Worm (Caenorhabditis elegans): ENCODE data around the gene B0198.3.

The B0198.3 gene

DNA sequence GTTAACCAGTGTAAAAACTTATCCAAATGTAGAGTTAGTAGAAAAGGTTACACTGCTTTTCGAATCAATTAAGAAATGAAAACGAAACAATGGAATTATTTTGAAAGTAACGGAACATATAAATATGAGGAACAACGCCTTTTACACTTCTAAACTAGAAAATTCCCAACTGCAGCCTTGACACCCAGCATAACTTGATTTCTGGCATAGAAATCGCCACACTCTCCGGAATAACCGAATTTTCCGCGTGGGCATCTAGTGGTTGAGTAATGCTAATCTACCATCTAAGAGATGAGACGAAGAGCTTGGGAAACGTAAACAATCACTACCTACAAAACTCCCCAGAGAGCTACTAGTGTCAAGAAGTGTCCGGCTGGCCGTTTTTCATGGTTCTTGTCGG is 24.4 kb upstream of the B0198.3 start (continued):
- TF ChIP-seq F49E8.2 (tag; optimal IDR thresholded peaks at IDR 0.05; ENCODE audit: insufficient read depth) = no peak

DNA sequence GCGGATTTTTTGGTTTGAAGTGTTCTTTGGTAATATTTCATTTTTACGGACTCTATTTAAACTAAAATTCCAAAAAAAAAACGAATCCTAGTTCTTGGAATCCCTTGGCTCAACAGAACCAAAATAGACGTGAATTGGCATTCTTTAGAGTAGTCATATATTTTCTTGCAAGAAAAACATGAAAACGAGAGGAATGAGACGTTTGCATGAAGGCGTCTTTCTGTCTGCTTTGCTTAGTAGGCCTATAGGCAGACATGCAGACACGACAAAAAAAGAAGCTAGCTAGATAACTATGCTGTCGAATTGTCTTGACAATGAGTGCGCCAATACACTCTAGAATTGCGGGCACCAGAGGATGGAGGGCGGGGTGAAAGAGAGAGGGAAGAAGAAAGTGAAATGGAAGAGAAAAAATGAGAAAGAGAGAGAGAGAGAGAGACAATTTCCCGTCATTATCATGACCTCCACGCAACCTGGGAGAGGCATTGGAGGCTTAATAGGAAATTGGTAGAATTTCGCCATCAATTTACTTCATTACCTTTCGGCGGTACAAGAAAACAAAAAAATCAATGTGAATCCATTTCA is 23.8 kb upstream of the B0198.3 start:
- no peak for TF ChIP-seq B0336.3 (GFP tag; IDR thresholded peaks at IDR 0.05)
- no peak for TF ChIP-seq hmg-1.2 (GFP tag; IDR thresholded peaks at IDR 0.05)
- TF ChIP-seq snpc-1.1 (tag; optimal IDR thresholded peaks at IDR 0.05; ENCODE audit: insufficient read depth) = no peak
- TF ChIP-seq F39B2.1 (GFP tag; IDR thresholded peaks at IDR 0.05) = no peak
- no peak for TF ChIP-seq ceh-40 (GFP tag; IDR thresholded peaks at IDR 0.05)
- no peak for TF ChIP-seq lir-1 (GFP tag; conservative IDR thresholded peaks at IDR 0.05)

DNA sequence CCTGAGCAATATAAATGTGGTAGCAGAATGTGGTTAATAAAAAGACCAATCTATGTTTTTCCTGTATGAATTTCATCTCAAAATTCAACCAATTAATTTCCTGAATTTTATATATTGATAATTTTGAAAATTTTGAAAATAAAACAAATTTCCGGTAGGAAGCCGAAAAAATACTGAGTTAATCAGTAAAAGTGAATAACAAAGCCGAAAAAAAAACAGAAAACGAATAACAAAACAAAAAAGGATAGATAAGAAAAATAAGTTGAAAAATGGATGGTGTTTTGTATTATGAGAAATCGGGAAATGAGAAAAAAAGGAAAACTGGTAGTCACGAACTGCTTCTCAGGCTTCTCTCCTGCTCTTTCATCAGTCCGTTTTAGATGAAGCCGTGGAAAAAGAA is 16.9 kb upstream of the B0198.3 start, which contains the start of gene tmem-145:
Gene tmem-145, minus strand, starts transcription at position 101 of the 400 bp plus-strand sequence.
- TF ChIP-seq hsf-1 (GFP tag; IDR thresholded peaks at IDR 0.05) (no peak), F33H1.4 (GFP tag; IDR thresholded peaks at IDR 0.05) (no peak), atf-7 (tag; optimal IDR thresholded peaks at IDR 0.05) (no peak), nhr-179 (tag; optimal IDR thresholded peaks at IDR 0.05) (no peak), hrde-1 (tag; optimal IDR thresholded peaks at IDR 0.05; ENCODE audit: borderline replicate concordance) (no peak), ccch-3 (GFP tag; optimal IDR thresholded peaks at IDR 0.05) (no peak), ztf-28 (GFP tag; IDR thresholded peaks at IDR 0.05) (no peak), snpc-1.3 (tag; optimal IDR thresholded peaks at IDR 0.05; ENCODE audit: insufficient read depth) (no peak), F37B4.10 (GFP tag; IDR thresholded peaks at IDR 0.05) (no peak), chd-7 (tag; optimal IDR thresholded peaks at IDR 0.05) (no peak), sdz-38 (tag; optimal IDR thresholded peaks at IDR 0.05) (no peak)

DNA sequence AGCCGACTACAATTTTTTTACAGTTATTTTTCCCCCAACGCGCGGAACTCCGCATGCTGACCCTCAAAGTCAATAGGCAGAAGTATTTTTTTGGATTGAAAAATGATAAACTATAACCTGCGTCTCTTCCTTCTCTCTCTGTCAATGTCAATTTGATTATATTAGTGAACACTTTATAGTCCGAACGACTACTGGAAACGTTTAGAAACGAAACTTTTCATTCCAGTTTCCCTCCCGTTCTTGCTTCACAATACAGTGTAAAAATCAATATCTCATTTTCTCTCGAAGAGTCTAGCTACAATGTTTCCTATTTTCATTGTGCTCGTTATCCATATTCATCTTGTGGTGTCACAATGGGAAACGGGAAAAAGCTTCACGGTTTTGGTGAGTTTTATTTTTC is 11.4 kb upstream of the B0198.3 start, which contains the start of gene lgc-24:
Gene lgc-24, plus strand, starts transcription at position 301 of the 400 bp plus-strand sequence.
- TF ChIP-seq xnd-1 (tag; optimal IDR thresholded peaks at IDR 0.05) = no peak
- TF ChIP-seq Y95B8A.8 (GFP tag; IDR thresholded peaks at IDR 0.05) = no peak
- no peak for TF ChIP-seq attf-5 (GFP tag; optimal IDR thresholded peaks at IDR 0.05)
- TF ChIP-seq lin-40 (tag; optimal IDR thresholded peaks at IDR 0.05) = no peak
- no peak for TF ChIP-seq tlf-1 (GFP tag; optimal IDR thresholded peaks at IDR 0.05)
- TF ChIP-seq egrh-3 (GFP tag; IDR thresholded peaks at IDR 0.05) = no peak
- TF ChIP-seq somi-1 (GFP tag; optimal IDR thresholded peaks at IDR 0.05) = no peak
- no peak for TF ChIP-seq hsf-1 (GFP tag; IDR thresholded peaks at IDR 0.05)

DNA sequence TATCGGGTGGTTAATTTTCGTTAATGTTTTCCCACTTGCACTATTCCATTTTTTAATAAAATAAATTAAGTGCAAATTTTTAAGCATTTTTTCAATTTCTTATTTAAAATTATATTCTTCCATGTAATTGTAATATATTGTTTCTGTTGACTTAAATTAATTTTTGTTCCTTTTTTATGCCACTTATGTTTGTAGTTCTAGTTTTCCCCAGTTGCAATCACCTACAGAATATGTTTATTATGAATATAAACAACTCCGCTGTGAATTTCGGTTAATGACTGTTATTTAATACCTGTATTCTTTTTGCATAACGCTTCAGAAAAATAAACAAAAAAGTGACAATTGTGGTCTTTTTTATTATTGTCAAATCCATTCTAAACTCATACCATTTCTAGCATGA is 8.0 kb upstream of the B0198.3 start, which contains the start of gene lgc-23:
Gene lgc-23, plus strand, starts transcription at position 301 of the 400 bp plus-strand sequence.
- TF ChIP-seq Y79H2A.3 (GFP tag; conservative IDR thresholded peaks at IDR 0.05) = no peak
- TF ChIP-seq ceh-100 (GFP tag; IDR thresholded peaks at IDR 0.05) = no peak
- no peak for TF ChIP-seq sptf-2 (GFP tag; optimal IDR thresholded peaks at IDR 0.05)
- TF ChIP-seq nhr-179 (tag; optimal IDR thresholded peaks at IDR 0.05) = no peak
- TF ChIP-seq bed-2 (GFP tag; IDR thresholded peaks at IDR 0.05) = no peak
- TF ChIP-seq ztf-28 (GFP tag; IDR thresholded peaks at IDR 0.05) = no peak
- TF ChIP-seq rcor-1 (GFP tag; IDR thresholded peaks at IDR 0.05) = no peak
- TF ChIP-seq tlf-1 (GFP tag; optimal IDR thresholded peaks at IDR 0.05) = no peak
- TF ChIP-seq C06A6.2 (GFP tag; conservative IDR thresholded peaks at IDR 0.05) = no peak
- TF ChIP-seq lin-26 (GFP tag; IDR thresholded peaks at IDR 0.05) = no peak
- no peak for TF ChIP-seq K12H6.12 (tag; optimal IDR thresholded peaks at IDR 0.05)
- TF ChIP-seq lsl-1 (GFP tag; optimal IDR thresholded peaks at IDR 0.05) = no peak
- no peak for TF ChIP-seq C17E4.6 (GFP tag; IDR thresholded peaks at IDR 0.05)
- no peak for TF ChIP-seq hrde-1 (tag; optimal IDR thresholded peaks at IDR 0.05; ENCODE audit: borderline replicate concordance)
- TF ChIP-seq ztf-22 (GFP tag; optimal IDR thresholded peaks at IDR 0.05) = no peak
- no peak for TF ChIP-seq hlh-26 (GFP tag; conservative IDR thresholded peaks at IDR 0.05)
- TF ChIP-seq snpc-3.4 (tag; optimal IDR thresholded peaks at IDR 0.05) = no peak
- no peak for TF ChIP-seq akir-1 (GFP tag; optimal IDR thresholded peaks at IDR 0.05)
